Worm (Caenorhabditis elegans) whole organism, L3 larva: ENCODE data around the gene gpd-3.

Source experiments
- R02D3.7 ChIP-seq: fragments of 150-350 bp; optimal IDR thresholded peaks from 2 replicates; lab custom pipeline; 2014; ENCODE audit warnings: missing biosample characterization, missing genetic modification characterization
- ZK546.5 ChIP-seq: sonication (generic microtip); optimal IDR thresholded peaks from 2 replicates; lab custom pipeline; 2017; ENCODE audit warnings: missing biosample characterization, missing genetic modification characterization
- aly-2 ChIP-seq: fragments of 150-350 bp; optimal IDR thresholded peaks from 2 replicates; lab custom pipeline; 2014; ENCODE audit warnings: missing biosample characterization, missing genetic modification characterization
- ama-1 ChIP-seq: fragments of 150-350 bp; optimal IDR thresholded peaks from 2 replicates; lab custom pipeline; 2018
- ceh-16 ChIP-seq: sonication (generic microtip); optimal IDR thresholded peaks from 2 replicates; lab custom pipeline; 2017; ENCODE audit warnings: missing biosample characterization, missing genetic modification characterization
- ceh-28 ChIP-seq: fragments of 150-350 bp; optimal IDR thresholded peaks from 2 replicates; lab custom pipeline; 2014; ENCODE audit warnings: missing biosample characterization, missing genetic modification reagents, missing genetic modification characterization
- ceh-82 ChIP-seq: fragments of 150-350 bp; optimal IDR thresholded peaks from 2 replicates; lab custom pipeline; 2014; ENCODE audit warnings: missing biosample characterization, missing genetic modification characterization
- ceh-9 ChIP-seq: sonication (generic microtip); optimal IDR thresholded peaks from 2 replicates; lab custom pipeline; 2018; ENCODE audit warnings: missing biosample characterization, missing genetic modification characterization
- daf-12 ChIP-seq: fragments of 150-350 bp; optimal IDR thresholded peaks from 2 replicates; lab custom pipeline; 2014; ENCODE audit warnings: missing biosample characterization, missing genetic modification reagents, missing genetic modification characterization
- egl-27 ChIP-seq: sonication (generic microtip); optimal IDR thresholded peaks from 4 replicates; lab custom pipeline; 2017; ENCODE audit warnings: missing biosample characterization, missing genetic modification reagents, missing genetic modification characterization
- egl-5 ChIP-seq: fragments of 150-350 bp; optimal IDR thresholded peaks from 2 replicates; lab custom pipeline; 2017; ENCODE audit warnings: missing biosample characterization, missing genetic modification reagents, missing genetic modification characterization, inconsistent platforms
- elt-1 ChIP-seq: fragments of 150-350 bp; optimal IDR thresholded peaks from 2 replicates; lab custom pipeline; 2014; ENCODE audit warnings: missing biosample characterization, missing genetic modification characterization
- elt-2 ChIP-seq: sonication (generic microtip); optimal IDR thresholded peaks from 2 replicates; lab custom pipeline; 2016; ENCODE audit warnings: missing genetic modification reagents, mild to moderate bottlenecking, missing genetic modification characterization, missing compliant biosample characterization
- elt-3 ChIP-seq, 3 experiments: fragments of 150-350 bp in 1 of 3; sonication (generic microtip) in 2 of 3; optimal IDR thresholded peaks; 2 replicates in 2 of 3; 4 replicates in 1 of 3; lab custom pipeline; 2014 to 2017; ENCODE audit warnings: missing biosample characterization in 3 of 3, missing genetic modification characterization in 3 of 3
- eor-1 ChIP-seq, 2 experiments: fragments of 150-350 bp; optimal IDR thresholded peaks; 2 replicates each; lab custom pipeline; 2014 to 2018; ENCODE audit warnings: missing biosample characterization in 2 of 2, missing genetic modification characterization in 2 of 2
- fkh-10 ChIP-seq: sonication (generic microtip); optimal IDR thresholded peaks from 2 replicates; lab custom pipeline; 2017; ENCODE audit warnings: missing biosample characterization, missing genetic modification reagents, missing genetic modification characterization
- fkh-2 ChIP-seq: fragments of 150-350 bp; optimal IDR thresholded peaks from 2 replicates; lab custom pipeline; 2014; ENCODE audit warnings: missing biosample characterization, missing genetic modification reagents, missing genetic modification characterization
- hmg-11 ChIP-seq: sonication (generic microtip); optimal IDR thresholded peaks from 2 replicates; lab custom pipeline; 2016; ENCODE audit warnings: missing genetic modification characterization, missing compliant biosample characterization
- jun-1 ChIP-seq: fragments of 150-350 bp; optimal IDR thresholded peaks from 2 replicates; lab custom pipeline; 2014; ENCODE audit warnings: missing biosample characterization, missing genetic modification reagents, missing genetic modification characterization
- lin-15B ChIP-seq: fragments of 150-350 bp; optimal IDR thresholded peaks from 2 replicates; lab custom pipeline; 2014; ENCODE audit warnings: missing biosample characterization, missing genetic modification characterization
- lin-39 ChIP-seq: fragments of 150-350 bp; optimal IDR thresholded peaks from 2 replicates; lab custom pipeline; 2018; ENCODE audit warnings: missing biosample characterization, missing genetic modification reagents, missing genetic modification characterization
- mdl-1 ChIP-seq: fragments of 150-350 bp; optimal IDR thresholded peaks from 2 replicates; lab custom pipeline; 2014; ENCODE audit warnings: missing biosample characterization, missing genetic modification characterization
- mml-1 ChIP-seq: fragments of 150-350 bp; sonication (generic microtip); optimal IDR thresholded peaks from 3 replicates; lab custom pipeline; 2014; ENCODE audit warnings: missing biosample characterization, missing genetic modification characterization
- nfya-1 ChIP-seq: sonication (generic microtip); optimal IDR thresholded peaks from 2 replicates; lab custom pipeline; 2017; ENCODE audit warnings: missing genetic modification characterization, mild to moderate bottlenecking, missing compliant biosample characterization, antibody characterized with exemption, moderate library complexity; ENCODE audit not compliant: insufficient read depth
- nhr-11 ChIP-seq: fragments of 150-350 bp; optimal IDR thresholded peaks from 2 replicates; lab custom pipeline; 2014; ENCODE audit warnings: missing biosample characterization, missing genetic modification characterization
- nhr-12 ChIP-seq: fragments of 150-350 bp; optimal IDR thresholded peaks from 2 replicates; lab custom pipeline; 2014; ENCODE audit warnings: missing biosample characterization, missing genetic modification characterization
- nhr-23 ChIP-seq: fragments of 150-350 bp; optimal IDR thresholded peaks from 2 replicates; lab custom pipeline; 2014; ENCODE audit warnings: missing biosample characterization, missing genetic modification reagents, missing genetic modification characterization
- nhr-237 ChIP-seq: fragments of 150-350 bp; optimal IDR thresholded peaks from 2 replicates; lab custom pipeline; 2014; ENCODE audit warnings: missing biosample characterization, missing genetic modification characterization
- nhr-25 ChIP-seq: sonication (generic microtip); optimal IDR thresholded peaks from 2 replicates; lab custom pipeline; 2017; ENCODE audit warnings: missing biosample characterization, missing genetic modification characterization
- nhr-28 ChIP-seq: fragments of 150-350 bp; optimal IDR thresholded peaks from 2 replicates; lab custom pipeline; 2014; ENCODE audit warnings: missing biosample characterization, missing genetic modification characterization
- nhr-43 ChIP-seq: sonication (generic microtip); optimal IDR thresholded peaks from 2 replicates; lab custom pipeline; 2016; ENCODE audit warnings: mild to moderate bottlenecking, missing genetic modification characterization, missing compliant biosample characterization; ENCODE audit not compliant: poor library complexity, severe bottlenecking
- nhr-67 ChIP-seq: fragments of 150-350 bp; optimal IDR thresholded peaks from 2 replicates; lab custom pipeline; 2014; ENCODE audit warnings: missing biosample characterization, missing genetic modification characterization
- nhr-77 ChIP-seq: fragments of 150-350 bp; optimal IDR thresholded peaks from 2 replicates; lab custom pipeline; 2014; ENCODE audit warnings: missing biosample characterization, missing genetic modification characterization
- pha-4 ChIP-seq: fragments of 150-350 bp; optimal IDR thresholded peaks from 2 replicates; lab custom pipeline; 2014; ENCODE audit warnings: missing biosample characterization, missing genetic modification reagents, missing genetic modification characterization
- pqm-1 ChIP-seq: fragments of 150-350 bp; optimal IDR thresholded peaks from 2 replicates; lab custom pipeline; 2017; ENCODE audit warnings: missing biosample characterization, missing genetic modification characterization, inconsistent platforms
- sea-2 ChIP-seq: fragments of 150-350 bp; sonication (generic microtip); optimal IDR thresholded peaks from 4 replicates; lab custom pipeline; 2014; ENCODE audit warnings: missing biosample characterization, missing genetic modification reagents, missing genetic modification characterization
- skn-1 ChIP-seq: fragments of 150-350 bp; optimal IDR thresholded peaks from 2 replicates; lab custom pipeline; 2014; ENCODE audit warnings: missing biosample characterization, missing genetic modification characterization
- snpc-4 ChIP-seq: fragments of 150-350 bp; optimal IDR thresholded peaks from 2 replicates; lab custom pipeline; 2014; ENCODE audit warnings: missing biosample characterization, missing genetic modification characterization
- tbx-2 ChIP-seq: sonication (generic microtip); optimal IDR thresholded peaks from 2 replicates; lab custom pipeline; 2016; ENCODE audit warnings: mild to moderate bottlenecking, missing genetic modification characterization, missing compliant biosample characterization
- unc-39 ChIP-seq: sonication (generic microtip); optimal IDR thresholded peaks from 4 replicates; lab custom pipeline; 2017; ENCODE audit warnings: missing biosample characterization, missing genetic modification characterization
- unc-62 ChIP-seq: fragments of 150-350 bp; sonication (generic microtip); optimal IDR thresholded peaks from 4 replicates; lab custom pipeline; 2014; ENCODE audit warnings: missing biosample characterization, missing genetic modification reagents, missing genetic modification characterization
- zag-1 ChIP-seq: fragments of 150-350 bp; optimal IDR thresholded peaks from 2 replicates; lab custom pipeline; 2014; ENCODE audit warnings: missing biosample characterization, missing genetic modification characterization
- ztf-11 ChIP-seq: fragments of 150-350 bp; optimal IDR thresholded peaks from 2 replicates; lab custom pipeline; 2014; ENCODE audit warnings: missing biosample characterization, missing genetic modification characterization
- ztf-4 ChIP-seq: fragments of 150-350 bp; optimal IDR thresholded peaks from 2 replicates; lab custom pipeline; 2014; ENCODE audit warnings: missing biosample characterization, missing genetic modification characterization

The gpd-3 gene

DNA sequence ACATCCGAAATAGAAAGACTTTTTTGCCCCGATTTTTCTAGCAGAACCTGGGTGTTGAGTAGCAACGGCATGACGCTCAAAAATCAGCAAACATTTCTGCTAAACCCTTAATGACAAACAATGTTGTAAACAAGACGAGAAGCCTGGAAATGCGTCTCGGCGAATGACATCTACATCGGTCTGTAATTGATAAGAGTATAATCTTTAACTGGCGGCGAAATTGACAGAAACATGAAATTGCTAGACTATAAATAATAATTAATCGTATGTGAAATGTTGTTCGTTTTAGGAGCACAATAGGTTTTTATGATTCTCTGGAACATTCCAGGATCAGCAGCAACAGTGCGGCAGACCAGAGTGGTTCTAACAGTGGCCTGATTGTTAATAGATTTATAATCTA, 28.6 kb upstream of the gpd-3 start:
- TF ChIP-seq elt-2 (tag; lab: Kevin White, UChicago) (peak; percentile 46), hmg-11 (tag; lab: Kevin White, UChicago) (no peak), pqm-1 (tag; lab: Kevin White, UChicago) (peak; percentile 15)
- TF ChIP-seq, all 47 proteins: peak for 2

DNA sequence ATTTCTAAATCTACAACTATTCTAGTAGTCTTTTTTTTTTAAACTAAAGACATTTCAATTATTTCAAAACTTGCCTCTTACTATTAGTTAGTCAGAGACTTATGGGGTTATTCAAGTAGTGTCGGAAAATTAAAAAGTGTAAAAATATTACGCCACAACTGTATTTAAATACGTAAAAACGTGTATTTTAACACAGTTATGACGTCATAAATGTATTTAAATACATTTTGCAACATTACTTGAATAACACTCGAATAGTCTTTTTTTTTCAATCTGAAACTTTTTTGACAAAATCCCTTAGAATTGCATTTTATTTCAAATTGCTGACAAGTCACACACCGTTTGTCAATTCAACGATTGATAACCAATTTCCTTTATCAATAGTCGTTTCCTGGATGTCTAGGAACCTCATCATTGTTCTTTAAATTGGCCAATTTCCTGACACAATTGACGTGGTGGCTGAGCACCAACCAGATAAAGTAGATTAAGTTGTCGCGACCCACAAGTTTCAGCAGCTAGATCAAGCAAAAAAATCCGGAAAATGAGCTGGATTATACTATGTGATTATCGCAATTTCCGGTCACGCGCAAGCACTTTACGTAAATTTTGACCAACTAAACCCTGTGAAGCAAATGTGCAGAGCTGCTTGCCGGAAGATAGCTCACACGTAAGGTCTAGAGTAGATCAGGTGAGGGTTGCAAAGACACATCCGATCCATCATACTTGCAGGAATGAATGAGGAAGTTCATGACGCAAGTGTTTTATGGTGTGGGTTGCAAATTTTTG, 26.6 kb upstream of the gpd-3 start:
- no peak for TF ChIP-seq zag-1 (tag; lab: Kevin White, UChicago)
- no peak for TF ChIP-seq unc-62 (GFP tag; lab: Kevin White, UChicago)
- TF ChIP-seq nhr-23 = no peak
- no peak for TF ChIP-seq tbx-2 (tag; lab: Kevin White, UChicago)
- TF ChIP-seq fkh-10 (GFP tag; lab: Kevin White, UChicago) = no peak
- no peak for TF ChIP-seq nhr-77 (tag; lab: Kevin White, UChicago)
- no peak for TF ChIP-seq sea-2 (GFP tag; lab: Kevin White, UChicago)
- no peak for TF ChIP-seq pqm-1 (tag; lab: Kevin White, UChicago)
- no peak for TF ChIP-seq jun-1 (tag; lab: Kevin White, UChicago)
- TF ChIP-seq ceh-9 = no peak
- TF ChIP-seq unc-39 = no peak
- TF ChIP-seq, all 47 proteins: peak for 0

DNA sequence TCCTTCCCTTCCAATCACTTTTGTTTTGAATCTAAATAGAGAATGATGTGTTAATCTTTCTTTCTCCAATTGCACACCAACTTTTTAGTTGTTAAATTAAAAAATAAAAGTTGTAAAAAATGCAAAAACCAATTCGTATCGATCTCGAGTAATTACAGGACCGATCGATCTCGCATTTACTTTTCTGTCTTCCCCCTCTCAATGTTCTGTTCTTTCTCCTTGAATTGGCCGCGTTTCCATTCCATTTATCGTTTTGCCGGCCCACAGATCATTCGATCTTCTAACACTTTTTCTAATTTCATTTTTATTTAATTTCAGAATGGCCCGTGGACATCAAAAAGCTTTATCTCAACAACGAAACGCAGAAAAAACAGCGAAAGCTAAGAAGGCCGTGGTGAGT, 22.0 kb upstream of the gpd-3 start, which contains the start of gene K10B3.1:
Gene K10B3.1 (plus strand): TSS at position 301 of the 400 bp plus-strand sequence.
- TF ChIP-seq nhr-28 (no peak), pha-4 (peak; percentile 3)

DNA sequence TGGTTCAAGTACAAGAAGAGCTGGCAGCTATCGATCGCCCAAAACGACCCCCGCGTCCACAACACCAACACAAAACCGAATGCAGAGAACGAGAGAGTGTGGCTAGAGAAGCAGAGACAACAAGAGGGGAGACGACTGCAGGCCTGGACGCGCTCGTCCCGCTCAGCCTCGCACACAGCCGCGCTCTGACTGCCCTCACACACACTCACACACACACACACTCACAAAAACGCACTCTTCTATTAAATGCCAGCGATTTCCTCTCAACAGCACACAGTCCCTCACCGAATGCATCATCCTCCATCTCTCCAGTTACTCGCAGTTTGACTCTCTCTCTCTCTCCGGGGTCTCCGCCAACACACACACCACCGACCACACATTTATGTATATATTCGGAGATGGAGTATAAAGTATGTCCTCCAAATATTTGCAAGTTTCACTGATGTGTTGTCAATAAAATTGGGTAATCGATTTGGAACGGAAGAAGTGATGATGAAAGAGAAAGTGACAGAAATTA, 14.5 kb upstream of the gpd-3 start:
- TF ChIP-seq ZK546.5 (tag; lab: Kevin White, UChicago) (no peak), nhr-77 (tag; lab: Kevin White, UChicago) (no peak), ztf-4 (tag; lab: Kevin White, UChicago) (peak; percentile 76), mml-1 (tag; lab: Kevin White, UChicago) (no peak), ceh-9 (no peak), zag-1 (tag; lab: Kevin White, UChicago) (peak; percentile 60), jun-1 (tag; lab: Kevin White, UChicago) (peak; percentile 96), lin-15B (tag; lab: Kevin White, UChicago) (peak; percentile 65), eor-1 (tag; optimal IDR thresholded peaks at IDR 0.05; lab: Kevin White, UChicago) (no peak), daf-12 (tag; lab: Kevin White, UChicago) (no peak), ama-1 (lab: Kevin White, UChicago) (peak; percentile 29), nfya-1 (peak; percentile 92), fkh-10 (GFP tag; lab: Kevin White, UChicago) (peak; percentile 67), lin-39 (tag; lab: Kevin White, UChicago) (peak; percentile 99), R02D3.7 (tag; lab: Kevin White, UChicago) (peak; percentile 43), elt-3 (tag; optimal IDR thresholded peaks at IDR 0.05; lab: Kevin White, UChicago) (peak in 1 of 3 experiments; percentile 4), elt-1 (tag; lab: Kevin White, UChicago) (peak; percentile 78), nhr-11 (tag; lab: Kevin White, UChicago) (peak; percentile 87), nhr-237 (tag; lab: Kevin White, UChicago) (no peak), sea-2 (GFP tag; lab: Kevin White, UChicago) (no peak), pha-4 (peak; percentile 98), hmg-11 (tag; lab: Kevin White, UChicago) (peak; percentile 97), egl-5 (tag; lab: Kevin White, UChicago) (peak; percentile 78), tbx-2 (tag; lab: Kevin White, UChicago) (peak; percentile 86), unc-39 (no peak), skn-1 (tag; lab: Kevin White, UChicago) (peak; percentile 87), ceh-16 (tag; lab: Kevin White, UChicago) (no peak), mdl-1 (tag; lab: Kevin White, UChicago) (peak; percentile 54), aly-2 (tag; lab: Kevin White, UChicago) (peak; percentile 11), nhr-67 (tag; lab: Kevin White, UChicago) (no peak), fkh-2 (peak; percentile 28), snpc-4 (tag; lab: Kevin White, UChicago) (peak; percentile 51), nhr-43 (tag; lab: Kevin White, UChicago) (peak; percentile 76), elt-2 (tag; lab: Kevin White, UChicago) (peak; percentile 92), ztf-11 (tag; lab: Kevin White, UChicago) (no peak), nhr-12 (no peak), unc-62 (GFP tag; lab: Kevin White, UChicago) (peak; percentile 90), egl-27 (tag; lab: Kevin White, UChicago) (peak; percentile 86), ceh-82 (peak; percentile 68), nhr-25 (peak; percentile 95), ceh-28 (tag; lab: Kevin White, UChicago) (peak; percentile 80)
